Worm (Caenorhabditis elegans): ENCODE results near the gene tufm-1.

tufm-1 gene

ce11 chrIII:2768635-2769034 is 46.1 kb downstream of the tufm-1 start, which contains the start of gene swsn-3 (continued):
- TF ChIP-seq fos-1 (tag; optimal IDR thresholded peaks at IDR 0.05) (peak; percentile 59), egl-27 (tag; optimal IDR thresholded peaks at IDR 0.05) (peak in 1 of 2 experiments; percentile 34), ets-5 (GFP tag; IDR thresholded peaks at IDR 0.05) (no peak), mef-2 (tag; optimal IDR thresholded peaks at IDR 0.05) (no peak), nhr-77 (tag; optimal IDR thresholded peaks at IDR 0.05) (peak; percentile 73), F16B12.6 (tag; optimal IDR thresholded peaks at IDR 0.05) (peak; percentile 72), sup-37 (GFP tag; optimal IDR thresholded peaks at IDR 0.05) (peak; percentile 34), lsy-2 (tag; optimal IDR thresholded peaks at IDR 0.05) (peak; percentile 94 to 95), isw-1 (GFP tag; IDR thresholded peaks at IDR 0.05) (peak; percentile 84), pag-3 (tag; optimal IDR thresholded peaks at IDR 0.05; ENCODE audit: borderline replicate concordance, insufficient read depth) (no peak), hlh-17 (GFP tag; optimal IDR thresholded peaks at IDR 0.05; ENCODE audit: borderline replicate concordance) (no peak)

Data from whole organism, L1 larva.